Fruit fly (Drosophila melanogaster) whole organism, embryonic: ENCODE results near the gene Acat1.

Experiments
- B-H2 ChIP-seq: fragments of 200-800 bp; sonication (Bioruptor generic); optimal IDR thresholded peaks from 2 replicates; lab custom pipeline; 2018; ENCODE audit warnings: missing biosample characterization, mild to moderate bottlenecking, missing genetic modification characterization
- CG10979 ChIP-seq: fragments of 200-800 bp; sonication (Bioruptor generic); optimal IDR thresholded peaks from 2 replicates; lab custom pipeline; 2018; ENCODE audit warnings: missing biosample characterization, mild to moderate bottlenecking, missing genetic modification characterization, moderate library complexity
- CG12104 ChIP-seq: fragments of 200-800 bp; sonication (Bioruptor generic); optimal IDR thresholded peaks from 3 replicates; lab custom pipeline; 2016; ENCODE audit warnings: missing biosample characterization, missing genetic modification characterization
- CG1602 ChIP-seq: fragments of 200-800 bp; sonication (Bioruptor generic); optimal IDR thresholded peaks from 3 replicates; lab custom pipeline; 2016; ENCODE audit warnings: missing biosample characterization, missing genetic modification characterization
- CG17186 ChIP-seq: fragments of 200-800 bp; sonication (Bioruptor generic); optimal IDR thresholded peaks from 3 replicates; lab custom pipeline; 2017; ENCODE audit warnings: missing biosample characterization, missing genetic modification reagents, missing genetic modification characterization
- CG17359 ChIP-seq: fragments of 200-800 bp; sonication (Bioruptor generic); optimal IDR thresholded peaks from 3 replicates; lab custom pipeline; 2018; ENCODE audit warnings: missing biosample characterization, mild to moderate bottlenecking, missing genetic modification characterization, moderate library complexity
- CG17361 ChIP-seq: fragments of 200-800 bp; sonication (Bioruptor generic); IDR thresholded peaks from 3 replicates; pipeline ENCODE4 v1.3.6; 2022; ENCODE audit warnings: missing biosample characterization, missing genetic modification characterization
- CG4854 ChIP-seq: fragments of 200-800 bp; sonication (Bioruptor generic); optimal IDR thresholded peaks from 2 replicates; lab custom pipeline; 2016; ENCODE audit warnings: missing biosample characterization, missing genetic modification characterization, inconsistent platforms
- CG6689 ChIP-seq: fragments of 200-800 bp; sonication (Bioruptor generic); IDR thresholded peaks from 2 replicates; pipeline ENCODE4 v1.3.6; 2022; ENCODE audit warnings: missing biosample characterization, missing genetic modification characterization
- CG6791 ChIP-seq: fragments of 200-800 bp; sonication (Bioruptor generic); IDR thresholded peaks from 3 replicates; pipeline ENCODE4 v1.3.6; 2022; ENCODE audit warnings: missing biosample characterization, missing genetic modification characterization; ENCODE audit not compliant: partially characterized antibody
- CG6813 ChIP-seq: fragments of 200-800 bp; sonication (Bioruptor generic); optimal IDR thresholded peaks from 2 replicates; lab custom pipeline; 2017; ENCODE audit warnings: missing biosample characterization, missing genetic modification characterization, mild to moderate bottlenecking, moderate library complexity, missing genetic modification reagents
- CG8944 ChIP-seq: fragments of 200-800 bp; sonication (Bioruptor generic); optimal IDR thresholded peaks from 3 replicates; lab custom pipeline; 2016; ENCODE audit warnings: missing biosample characterization, missing genetic modification characterization
- CTCF ChIP-seq: fragments of 200-800 bp; sonication (Bioruptor generic); optimal IDR thresholded peaks from 2 replicates; lab custom pipeline; 2017; ENCODE audit warnings: missing biosample characterization, mild to moderate bottlenecking, missing genetic modification characterization, moderate library complexity
- Dek ChIP-seq: fragments of 200-800 bp; sonication (Bioruptor generic); optimal IDR thresholded peaks from 3 replicates; lab custom pipeline; 2019; ENCODE audit warnings: missing biosample characterization, mild to moderate bottlenecking, missing genetic modification characterization, moderate library complexity
- Dip3 ChIP-seq: fragments of 200-800 bp; sonication (Bioruptor generic); optimal IDR thresholded peaks from 3 replicates; lab custom pipeline; 2016; ENCODE audit warnings: missing biosample characterization, missing genetic modification characterization
- Dll ChIP-seq: fragments of 200-800 bp; sonication (Bioruptor generic); IDR thresholded peaks from 4 replicates; pipeline ENCODE4 v1.3.6; 2022; ENCODE audit warnings: missing biosample characterization, missing genetic modification characterization; ENCODE audit not compliant: partially characterized antibody
- Dref ChIP-seq: fragments of 200-800 bp; sonication (Bioruptor generic); IDR thresholded peaks from 2 replicates; pipeline ENCODE4 v1.3.6; 2022; ENCODE audit warnings: missing biosample characterization, missing genetic modification characterization
- Drgx ChIP-seq: fragments of 200-800 bp; sonication (Bioruptor generic); IDR thresholded peaks from 2 replicates; pipeline ENCODE4 v1.3.6; 2022; ENCODE audit warnings: missing biosample characterization, missing genetic modification characterization
- Ets65A ChIP-seq: fragments of 200-800 bp; sonication (Bioruptor generic); peaks from one replicate; lab custom pipeline; 2016; ENCODE audit warnings: missing biosample characterization, missing genetic modification characterization
- Hsf ChIP-seq: fragments of 200-800 bp; sonication (Bioruptor generic); optimal IDR thresholded peaks from 3 replicates; lab custom pipeline; 2016; ENCODE audit warnings: missing biosample characterization, missing genetic modification characterization
- Jarid2 ChIP-seq: fragments of 200-800 bp; sonication (Bioruptor generic); optimal IDR thresholded peaks from 3 replicates; lab custom pipeline; 2017; ENCODE audit warnings: mild to moderate bottlenecking, missing biosample characterization, missing genetic modification reagents, missing genetic modification characterization
- Nf-YA ChIP-seq: fragments of 200-800 bp; sonication (Bioruptor generic); IDR thresholded peaks from 2 replicates; pipeline ENCODE4 v1.3.6; 2022; ENCODE audit warnings: missing biosample characterization, missing genetic modification characterization
- Poxn ChIP-seq: fragments of 200-800 bp; sonication (Bioruptor generic); IDR thresholded peaks from 2 replicates; pipeline ENCODE4 v1.3.6; 2022; ENCODE audit warnings: missing biosample characterization, missing genetic modification characterization
- Ravus ChIP-seq: fragments of 200-800 bp; sonication (Bioruptor generic); IDR thresholded peaks from 2 replicates; pipeline ENCODE4 v1.3.6; 2022; ENCODE audit warnings: missing biosample characterization, missing genetic modification characterization
- Rx ChIP-seq: fragments of 200-800 bp; sonication (Bioruptor generic); IDR thresholded peaks from 2 replicates; pipeline ENCODE4 v1.3.6; 2022; ENCODE audit warnings: missing biosample characterization, missing genetic modification characterization
- Sin3A ChIP-seq: fragments of >200 bp; optimal IDR thresholded peaks from 2 replicates; lab custom pipeline; 2018
- Sox102F ChIP-seq: fragments of 200-800 bp; sonication (Bioruptor generic); optimal IDR thresholded peaks from 2 replicates; lab custom pipeline; 2018; ENCODE audit warnings: missing biosample characterization, mild to moderate bottlenecking, missing genetic modification characterization, moderate library complexity
- Trl ChIP-seq, 3 experiments: fragments of >200 bp in 2 of 3; fragments of 200-800 bp in 1 of 3; sonication (Bioruptor generic) in 1 of 3; optimal IDR thresholded peaks; 2 replicates in 1 of 3; 3 replicates in 2 of 3; lab custom pipeline; 2016 to 2017; ENCODE audit warnings: missing biosample characterization in 1 of 3, missing genetic modification characterization in 1 of 3
- Usf ChIP-seq: fragments of 200-800 bp; sonication (Bioruptor generic); optimal IDR thresholded peaks from 2 replicates; lab custom pipeline; 2017; ENCODE audit warnings: missing genotype, missing biosample characterization, missing genetic modification characterization
- br ChIP-seq: fragments of >200 bp; optimal IDR thresholded peaks from 2 replicates; lab custom pipeline; 2017
- chinmo ChIP-seq: fragments of 200-800 bp; sonication (Bioruptor generic); IDR thresholded peaks from 4 replicates; pipeline ENCODE4 v1.3.6; 2022; ENCODE audit warnings: missing biosample characterization, missing genetic modification characterization; ENCODE audit not compliant: partially characterized antibody
- eve ChIP-seq, 2 experiments: fragments of >200 bp; optimal IDR thresholded peaks; 2 replicates each; lab custom pipeline; 2017; ENCODE audit warnings: missing biosample characterization in 2 of 2, missing genetic modification characterization in 2 of 2
- fd64A ChIP-seq: fragments of 200-800 bp; sonication (Bioruptor generic); optimal IDR thresholded peaks from 3 replicates; lab custom pipeline; 2018; ENCODE audit warnings: missing biosample characterization, mild to moderate bottlenecking, missing genetic modification characterization
- gem ChIP-seq: fragments of 200-800 bp; sonication (Bioruptor generic); optimal IDR thresholded peaks from 2 replicates; lab custom pipeline; 2019; ENCODE audit warnings: missing biosample characterization, mild to moderate bottlenecking, missing genetic modification characterization, moderate library complexity
- her ChIP-seq: fragments of 200-800 bp; sonication (Bioruptor generic); optimal IDR thresholded peaks from 2 replicates; lab custom pipeline; 2016; ENCODE audit warnings: missing biosample characterization, missing genetic modification characterization
- lov ChIP-seq, 2 experiments: fragments of 200-800 bp in 1 of 2; fragments of >200 bp in 1 of 2; sonication (Bioruptor generic) in 1 of 2; IDR thresholded peaks in 1 of 2; optimal IDR thresholded peaks in 1 of 2; 2 replicates in 1 of 2; 3 replicates in 1 of 2; pipeline versions ENCODE4 v1.3.6 to Lab custom; 2017 to 2022; ENCODE audit warnings: missing biosample characterization in 1 of 2, missing genetic modification characterization in 1 of 2
- nerfin-1 ChIP-seq: fragments of 200-800 bp; sonication (Bioruptor generic); optimal IDR thresholded peaks from 3 replicates; lab custom pipeline; 2019; ENCODE audit warnings: missing biosample characterization, mild to moderate bottlenecking, missing genetic modification characterization, moderate library complexity
- nom ChIP-seq: fragments of 200-800 bp; sonication (Bioruptor generic); optimal IDR thresholded peaks from 2 replicates; lab custom pipeline; 2017; ENCODE audit warnings: missing biosample characterization, missing genetic modification characterization, mild to moderate bottlenecking, moderate library complexity, missing genetic modification reagents
- odd ChIP-seq: fragments of 200-800 bp; sonication (Bioruptor generic); optimal IDR thresholded peaks from 2 replicates; lab custom pipeline; 2017; ENCODE audit warnings: missing biosample characterization, mild to moderate bottlenecking, missing genetic modification characterization
- onecut ChIP-seq: fragments of 200-800 bp; sonication (Bioruptor generic); IDR thresholded peaks from 2 replicates; pipeline ENCODE4 v1.3.6; 2022; ENCODE audit warnings: missing biosample characterization, missing genetic modification characterization
- org-1 ChIP-seq: fragments of 200-800 bp; sonication (Bioruptor generic); optimal IDR thresholded peaks from 2 replicates; lab custom pipeline; 2017; ENCODE audit warnings: missing biosample characterization, missing genetic modification characterization
- pfk ChIP-seq: fragments of 200-800 bp; sonication (Bioruptor generic); optimal IDR thresholded peaks from 2 replicates; lab custom pipeline; 2018; ENCODE audit warnings: missing biosample characterization, mild to moderate bottlenecking, missing genetic modification characterization, moderate library complexity
- repo ChIP-seq: fragments of 200-800 bp; sonication (Bioruptor generic); optimal IDR thresholded peaks from 2 replicates; lab custom pipeline; 2016; ENCODE audit warnings: missing biosample characterization, missing genetic modification characterization
- sd ChIP-seq: fragments of 200-800 bp; sonication (Bioruptor generic); optimal IDR thresholded peaks from 3 replicates; lab custom pipeline; 2018; ENCODE audit warnings: missing biosample characterization, mild to moderate bottlenecking, missing genetic modification characterization, moderate library complexity
- sisA ChIP-seq: fragments of 200-800 bp; sonication (Bioruptor generic); IDR thresholded peaks from 2 replicates; pipeline ENCODE4 v1.3.6; 2022; ENCODE audit warnings: missing biosample characterization, missing genetic modification characterization
- tna ChIP-seq: fragments of 200-800 bp; sonication (Bioruptor generic); IDR thresholded peaks from 2 replicates; pipeline ENCODE4 v1.3.6; 2022; ENCODE audit warnings: missing biosample characterization, missing genetic modification characterization; ENCODE audit not compliant: partially characterized antibody
- ttk ChIP-seq: fragments of 200-800 bp; sonication (Bioruptor generic); IDR thresholded peaks from 2 replicates; pipeline ENCODE4 v2.1.2; 2022; ENCODE audit warnings: missing biosample characterization, missing genetic modification characterization
- unpg ChIP-seq: fragments of 200-800 bp; sonication (Bioruptor generic); optimal IDR thresholded peaks from 3 replicates; lab custom pipeline; 2018; ENCODE audit warnings: missing biosample characterization, mild to moderate bottlenecking, missing genetic modification characterization, moderate library complexity
- usp ChIP-seq: fragments of >200 bp; optimal IDR thresholded peaks from 2 replicates; lab custom pipeline; 2017; ENCODE audit warnings: missing biosample characterization, missing genetic modification characterization

Gene Acat1

DNA sequence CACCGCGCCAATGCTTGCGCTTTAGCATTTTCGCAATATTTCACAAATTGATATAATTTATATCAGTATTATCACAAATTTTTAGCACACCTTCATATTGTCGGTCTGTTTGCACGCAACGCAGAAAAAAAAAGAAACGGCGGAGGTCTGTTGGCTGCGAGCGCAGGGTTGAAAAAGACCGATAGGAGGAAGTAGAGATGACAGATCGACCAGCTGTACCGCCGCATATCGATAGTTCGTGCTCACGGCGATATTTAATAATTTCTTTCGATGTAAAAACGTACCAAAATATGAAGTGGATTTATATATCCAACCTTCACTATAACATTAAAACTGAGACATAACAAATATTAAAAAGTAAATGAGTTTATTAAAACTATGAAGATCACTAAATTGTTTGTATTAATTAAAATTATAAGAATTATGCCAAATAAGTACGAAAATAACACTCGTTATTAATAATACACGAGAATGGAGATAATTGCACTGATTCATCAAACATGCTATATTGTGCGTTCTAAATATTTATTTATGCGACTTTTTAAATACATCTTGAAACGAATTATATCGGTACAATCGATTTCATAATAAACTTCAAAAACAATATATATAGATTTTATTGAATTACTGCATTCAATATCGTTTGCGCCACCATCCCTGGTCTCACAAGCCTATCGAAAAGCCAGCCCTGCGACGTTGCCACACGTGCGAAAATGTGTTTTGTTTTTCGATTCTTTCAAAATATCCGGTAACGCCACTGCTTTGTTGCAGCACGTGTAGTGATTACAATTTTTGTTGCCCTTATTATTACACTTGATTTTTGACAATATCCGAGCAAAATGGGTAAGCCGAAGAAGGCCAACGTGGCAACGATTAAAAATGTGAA lies 12.8 kb upstream of the Acat1 start, which contains the start of the genes RpS6 and bys (continued):
- no peak for TF ChIP-seq lov (optimal IDR thresholded peaks at IDR 0.05; lab: Kevin White, UChicago)
- 0 out of 3 replicates have a peak, but pooled peaks have one; percentile 66 for TF ChIP-seq lov (GFP tag; IDR thresholded peaks at IDR 0.05; lab: Robert Waterston, UW)
- TF ChIP-seq Ets65A (GFP tag; lab: Kevin White, UChicago), result peak; percentile 37
- TF ChIP-seq CG8944, result peak; percentile 32
- peak; percentile 19 for TF ChIP-seq fd64A
- TF ChIP-seq Nf-YA (GFP tag; lab: Robert Waterston, UW), result no peak
- no peak for TF ChIP-seq br (lab: Kevin White, UChicago)
- TF ChIP-seq pfk (GFP tag; lab: Kevin White, UChicago), result peak; percentile 57
- TF ChIP-seq CG17186 (GFP tag; lab: Kevin White, UChicago), result no peak
- TF ChIP-seq CG4854 (GFP tag; lab: Kevin White, UChicago), result no peak
- no peak for TF ChIP-seq CTCF
- no peak for TF ChIP-seq Usf (GFP tag; lab: Kevin White, UChicago)
- TF ChIP-seq Dip3 (GFP tag; lab: Kevin White, UChicago), result peak; percentile 28
- no peak for TF ChIP-seq Poxn (GFP tag; lab: Robert Waterston, UW)
- no peak for TF ChIP-seq Sox102F
- peak; percentile 5; the same call in 1 of the 2 replicates for TF ChIP-seq CG6689 (GFP tag; lab: Robert Waterston, UW)
- TF ChIP-seq CG12104, result peak; percentile 30
- TF ChIP-seq odd (GFP tag; lab: Kevin White, UChicago), result peak; percentile 51
- TF ChIP-seq Dref, result peak; percentile 76
- peak; percentile 82 for TF ChIP-seq CG17361
- TF ChIP-seq ttk (GFP tag; lab: Robert Waterston, UW), result peak; percentile 51; the same call in 1 of the 2 replicates
- TF ChIP-seq onecut, result peak; percentile 75
- TF ChIP-seq repo, result no peak
- peak; percentile 21 for TF ChIP-seq Sin3A (lab: Kevin White, UChicago)
- TF ChIP-seq her, result peak; percentile 32
- peak; percentile 22 for TF ChIP-seq nerfin-1 (tag; lab: Kevin White, UChicago)
- TF ChIP-seq gem (tag; lab: Kevin White, UChicago), result peak; percentile 50
- peak; percentile 2 for TF ChIP-seq CG10979 (tag; lab: Kevin White, UChicago)
- TF ChIP-seq CG1602, result no peak
- TF ChIP-seq nom (GFP tag; lab: Kevin White, UChicago), result peak; percentile 82
- TF ChIP-seq CG6813, result peak; percentile 51
- TF ChIP-seq Rx (GFP tag; lab: Robert Waterston, UW), result peak; percentile 17; the same call in 1 of the 2 replicates
- no peak for TF ChIP-seq Ravus (GFP tag; lab: Robert Waterston, UW)
- TF ChIP-seq unpg (GFP tag; lab: Kevin White, UChicago), result peak; percentile 51
- no peak for TF ChIP-seq Dek (tag; lab: Kevin White, UChicago)
- peak; percentile 68; the same call in 1 of the 2 replicates for TF ChIP-seq tna
- peak; percentile 33 for TF ChIP-seq Hsf (GFP tag; lab: Kevin White, UChicago)
- peak; percentile 40 for TF ChIP-seq B-H2 (GFP tag; lab: Kevin White, UChicago)
- 0 out of 2 replicates have a peak, but pooled peaks have one; percentile 20 for TF ChIP-seq sisA (GFP tag; lab: Robert Waterston, UW)
- no peak for TF ChIP-seq eve (GFP tag; optimal IDR thresholded peaks at IDR 0.05; lab: Kevin White, UChicago)
- peak; percentile 83 for TF ChIP-seq CG6791 (GFP tag; lab: Robert Waterston, UW)
- peak; percentile 59; the same call in 1 of the 4 replicates for TF ChIP-seq chinmo (GFP tag; lab: Robert Waterston, UW)
- no peak for TF ChIP-seq org-1
- peak; percentile 80 for TF ChIP-seq Dll
- peak; percentile 49 for TF ChIP-seq Drgx (GFP tag; lab: Robert Waterston, UW)
- no peak for TF ChIP-seq sd
- peak; percentile 49 for TF ChIP-seq Jarid2 (GFP tag; lab: Kevin White, UChicago)
- no peak for TF ChIP-seq usp (GFP tag; lab: Kevin White, UChicago)
- TF ChIP-seq CG17359 (tag; lab: Kevin White, UChicago), result peak; percentile 14
- TF ChIP-seq Trl (optimal IDR thresholded peaks at IDR 0.05; lab: Kevin White, UChicago), result no peak
- peak; percentile 10 for TF ChIP-seq Trl (GFP tag; optimal IDR thresholded peaks at IDR 0.05; lab: Kevin White, UChicago)
